Worm (Caenorhabditis elegans) whole organism, young adult: Measurements from ENCODE around the gene col-181.

Experiments
- B0019.2 ChIP-seq: fragments of 200-800 bp; sonication (Bioruptor generic); conservative IDR thresholded peaks from 2 replicates; pipeline ENCODE4 v1.3.6; 2022; ENCODE audit warnings: missing genetic modification reagents, missing genetic modification characterization, missing compliant biosample characterization
- C06A6.2 ChIP-seq: fragments of 200-800 bp; sonication (Bioruptor generic); conservative IDR thresholded peaks from 2 replicates; pipeline ENCODE4 v1.3.6; 2022; ENCODE audit warnings: missing genetic modification characterization, missing compliant biosample characterization
- C17E4.6 ChIP-seq: fragments of 200-800 bp; sonication (Bioruptor generic); IDR thresholded peaks from 2 replicates; pipeline ENCODE4 v1.3.6; 2022; ENCODE audit warnings: missing genetic modification reagents, missing genetic modification characterization, missing compliant biosample characterization
- F33H1.4 ChIP-seq: fragments of 200-800 bp; sonication (Bioruptor generic); IDR thresholded peaks from 2 replicates; pipeline ENCODE4 v1.3.6; 2022; ENCODE audit warnings: missing genetic modification reagents, missing genetic modification characterization, missing compliant biosample characterization
- F52B5.7 ChIP-seq: sonication (generic microtip); optimal IDR thresholded peaks from 2 replicates; lab custom pipeline; 2016; ENCODE audit warnings: mild to moderate bottlenecking, missing genetic modification characterization, missing compliant biosample characterization
- F55B11.4 ChIP-seq: sonication (generic microtip); optimal IDR thresholded peaks from 2 replicates; lab custom pipeline; 2016; ENCODE audit warnings: missing compliant biosample characterization, missing genetic modification characterization, borderline replicate concordance; ENCODE audit not compliant: insufficient read depth
- F57C9.4 ChIP-seq: sonication (generic microtip); optimal IDR thresholded peaks from 2 replicates; lab custom pipeline; 2017; ENCODE audit warnings: mild to moderate bottlenecking, missing genetic modification characterization, missing compliant biosample characterization
- T07F8.4 ChIP-seq: sonication (generic microtip); optimal IDR thresholded peaks from 2 replicates; lab custom pipeline; 2016; ENCODE audit warnings: mild to moderate bottlenecking, missing genetic modification characterization, moderate library complexity, missing compliant biosample characterization
- T26A5.8 ChIP-seq: sonication (generic microtip); optimal IDR thresholded peaks from 2 replicates; lab custom pipeline; 2016; ENCODE audit warnings: missing genetic modification characterization, missing compliant biosample characterization
- Y53G8AR.9 ChIP-seq: fragments of 200-800 bp; sonication (Bioruptor generic); conservative IDR thresholded peaks from 2 replicates; pipeline ENCODE4 v1.3.6; 2022; ENCODE audit warnings: missing genetic modification reagents, missing genetic modification characterization, missing compliant biosample characterization
- Y56A3A.18 ChIP-seq: fragments of 200-800 bp; sonication (Bioruptor generic); IDR thresholded peaks from 2 replicates; pipeline ENCODE4 v1.3.6; 2022; ENCODE audit warnings: missing genetic modification reagents, missing genetic modification characterization, missing compliant biosample characterization
- Y67H2A.10 ChIP-seq: fragments of 200-800 bp; sonication (Bioruptor generic); conservative IDR thresholded peaks from 2 replicates; pipeline ENCODE4 v1.3.6; 2022; ENCODE audit warnings: missing genetic modification reagents, missing genetic modification characterization, missing compliant biosample characterization
- ZK185.1 ChIP-seq: sonication (generic microtip); optimal IDR thresholded peaks from 2 replicates; lab custom pipeline; 2016; ENCODE audit warnings: mild to moderate bottlenecking, missing genetic modification characterization, missing compliant biosample characterization; ENCODE audit not compliant: poor library complexity, severe bottlenecking
- ama-1 ChIP-seq, 3 experiments: fragments of 150-350 bp in 1 of 3; sonication (generic microtip) in 2 of 3; optimal IDR thresholded peaks; 2 replicates each; lab custom pipeline; 2014 to 2018; ENCODE audit warnings: missing biosample characterization in 2 of 3, missing genetic modification characterization in 2 of 3, missing genetic modification reagents in 2 of 3
- aptf-3 ChIP-seq: fragments of 200-800 bp; sonication (Bioruptor generic); IDR thresholded peaks from 2 replicates; pipeline ENCODE4 v1.3.6; 2022; ENCODE audit warnings: missing genetic modification characterization, missing compliant biosample characterization
- atf-7 ChIP-seq: sonication (generic microtip); optimal IDR thresholded peaks from 2 replicates; lab custom pipeline; 2017; ENCODE audit warnings: mild to moderate bottlenecking, missing genetic modification characterization, missing compliant biosample characterization
- bed-1 ChIP-seq: fragments of 200-800 bp; sonication (Bioruptor generic); IDR thresholded peaks from 2 replicates; pipeline ENCODE4 v1.3.6; 2022; ENCODE audit warnings: missing genetic modification reagents, missing genetic modification characterization, missing compliant biosample characterization
- cebp-2 ChIP-seq: fragments of 200-800 bp; sonication (Bioruptor generic); IDR thresholded peaks from 2 replicates; pipeline ENCODE4 v1.3.6; 2022; ENCODE audit warnings: missing genetic modification characterization, missing compliant biosample characterization
- ceh-100 ChIP-seq: fragments of 200-800 bp; sonication (Bioruptor generic); IDR thresholded peaks from 2 replicates; pipeline ENCODE4 v1.3.6; 2022; ENCODE audit warnings: missing genetic modification reagents, missing genetic modification characterization, missing compliant biosample characterization
- ceh-40 ChIP-seq: fragments of 200-800 bp; sonication (Bioruptor generic); IDR thresholded peaks from 2 replicates; pipeline ENCODE4 v1.3.6; 2022; ENCODE audit warnings: missing genetic modification characterization, missing compliant biosample characterization
- egl-44 ChIP-seq: fragments of 200-800 bp; sonication (Bioruptor generic); IDR thresholded peaks from 2 replicates; pipeline ENCODE4 v1.3.6; 2022; ENCODE audit warnings: missing genetic modification reagents, missing genetic modification characterization, missing compliant biosample characterization
- ekl-4 ChIP-seq: fragments of 200-800 bp; sonication (Bioruptor generic); IDR thresholded peaks from 2 replicates; pipeline ENCODE4 v1.3.6; 2022; ENCODE audit warnings: missing genetic modification reagents, missing genetic modification characterization, missing compliant biosample characterization
- fkh-3 ChIP-seq: sonication (generic microtip); optimal IDR thresholded peaks from 2 replicates; lab custom pipeline; 2016; ENCODE audit warnings: mild to moderate bottlenecking, missing genetic modification characterization, missing compliant biosample characterization
- hmg-1.2 ChIP-seq: fragments of 200-800 bp; sonication (Bioruptor generic); IDR thresholded peaks from 2 replicates; pipeline ENCODE4 v1.3.6; 2022; ENCODE audit warnings: missing genetic modification reagents, missing genetic modification characterization, missing compliant biosample characterization
- lag-1 ChIP-seq: fragments of 200-800 bp; sonication (Bioruptor generic); IDR thresholded peaks from 2 replicates; pipeline ENCODE4 v1.3.6; 2022; ENCODE audit warnings: missing genetic modification reagents, missing genetic modification characterization, missing compliant biosample characterization
- let-607 ChIP-seq, 2 experiments: fragments of 200-800 bp in 1 of 2; sonication (Bioruptor generic) in 1 of 2; sonication (generic microtip) in 1 of 2; optimal IDR thresholded peaks; 2 replicates each; lab custom pipeline; 2016 to 2018; ENCODE audit warnings: mild to moderate bottlenecking in 2 of 2, missing compliant biosample characterization in 2 of 2, missing genetic modification characterization in 2 of 2, moderate library complexity in 2 of 2, missing genotype in 1 of 2
- lin-26 ChIP-seq: fragments of 200-800 bp; sonication (Bioruptor generic); IDR thresholded peaks from 2 replicates; pipeline ENCODE4 v1.3.6; 2022; ENCODE audit warnings: missing genetic modification reagents, missing genetic modification characterization, missing compliant biosample characterization
- lin-35 ChIP-seq, 3 experiments: fragments of 150-350 bp in 2 of 3; sonication (generic microtip) in 1 of 3; optimal IDR thresholded peaks; 2 replicates each; lab custom pipeline; 2014 to 2018; ENCODE audit warnings: missing biosample characterization in 3 of 3, missing genetic modification characterization in 3 of 3, missing genetic modification reagents in 3 of 3
- lin-54 ChIP-seq: fragments of 200-800 bp; sonication (Bioruptor generic); optimal IDR thresholded peaks from 2 replicates; lab custom pipeline; 2018; ENCODE audit warnings: mild to moderate bottlenecking, missing genetic modification characterization, missing compliant biosample characterization
- lir-1 ChIP-seq: fragments of 200-800 bp; sonication (Bioruptor generic); conservative IDR thresholded peaks from 2 replicates; pipeline ENCODE4 v1.3.6; 2022; ENCODE audit warnings: missing genetic modification reagents, missing genetic modification characterization, missing compliant biosample characterization
- madf-10 ChIP-seq: sonication (generic microtip); optimal IDR thresholded peaks from 2 replicates; lab custom pipeline; 2016; ENCODE audit warnings: mild to moderate bottlenecking, missing genetic modification characterization, missing compliant biosample characterization
- madf-6 ChIP-seq: fragments of 200-800 bp; sonication (Bioruptor generic); IDR thresholded peaks from 2 replicates; pipeline ENCODE4 v1.3.6; 2022; ENCODE audit warnings: missing genetic modification reagents, missing genetic modification characterization, missing compliant biosample characterization
- madf-8 ChIP-seq: fragments of 200-800 bp; sonication (Bioruptor generic); conservative IDR thresholded peaks from 2 replicates; pipeline ENCODE4 v1.3.6; 2022; ENCODE audit warnings: missing genetic modification reagents, missing genetic modification characterization, missing compliant biosample characterization
- mes-4 ChIP-seq: sonication (generic microtip); optimal IDR thresholded peaks from 2 replicates; lab custom pipeline; 2016; ENCODE audit warnings: missing genotype, missing genetic modification characterization, missing compliant biosample characterization
- nfya-2 ChIP-seq: fragments of 200-800 bp; sonication (Bioruptor generic); IDR thresholded peaks from 2 replicates; pipeline ENCODE4 v1.3.6; 2022; ENCODE audit warnings: missing genetic modification reagents, missing genetic modification characterization, missing compliant biosample characterization
- nhr-27 ChIP-seq: fragments of 200-800 bp; sonication (Bioruptor generic); optimal IDR thresholded peaks from 2 replicates; lab custom pipeline; 2018; ENCODE audit warnings: mild to moderate bottlenecking, missing genetic modification characterization, moderate library complexity, missing compliant biosample characterization
- nhr-80 ChIP-seq: sonication (generic microtip); optimal IDR thresholded peaks from 2 replicates; lab custom pipeline; 2016; ENCODE audit warnings: missing genetic modification characterization, missing compliant biosample characterization
- rec-8 ChIP-seq, 2 experiments: sonication (generic microtip); optimal IDR thresholded peaks; 2 replicates each; lab custom pipeline; 2016; ENCODE audit warnings: mild to moderate bottlenecking in 2 of 2, missing genetic modification characterization in 2 of 2, missing genetic modification reagents in 2 of 2, missing genotype in 2 of 2, missing biosample characterization in 1 of 2, missing compliant biosample characterization in 1 of 2, moderate library complexity in 1 of 2
- repo-1 ChIP-seq: sonication (generic microtip); optimal IDR thresholded peaks from 2 replicates; lab custom pipeline; 2017; ENCODE audit warnings: mild to moderate bottlenecking, missing genetic modification characterization, missing compliant biosample characterization
- sea-2 ChIP-seq: fragments of 200-800 bp; sonication (Bioruptor generic); IDR thresholded peaks from 2 replicates; pipeline ENCODE4 v1.3.6; 2022; ENCODE audit warnings: missing genetic modification characterization, missing compliant biosample characterization
- snpc-1.3 ChIP-seq: sonication (generic microtip); optimal IDR thresholded peaks from 2 replicates; lab custom pipeline; 2017; ENCODE audit warnings: missing genetic modification characterization, mild to moderate bottlenecking, missing compliant biosample characterization, antibody characterized with exemption, moderate library complexity, missing genotype, missing genetic modification reagents; ENCODE audit not compliant: insufficient read depth
- sptf-2 ChIP-seq: fragments of 200-800 bp; sonication (Bioruptor generic); optimal IDR thresholded peaks from 2 replicates; lab custom pipeline; 2018; ENCODE audit warnings: mild to moderate bottlenecking, missing genetic modification characterization, missing compliant biosample characterization
- tbp1 ChIP-seq: fragments of 200-800 bp; sonication (Bioruptor generic); optimal IDR thresholded peaks from 2 replicates; lab custom pipeline; 2018; ENCODE audit warnings: mild to moderate bottlenecking, missing genetic modification characterization, missing compliant biosample characterization
- unc-62 ChIP-seq: fragments of 150-350 bp; optimal IDR thresholded peaks from 2 replicates; lab custom pipeline; 2014; ENCODE audit warnings: missing biosample characterization, missing genetic modification reagents, missing genetic modification characterization
- xnd-1 ChIP-seq: sonication (generic microtip); optimal IDR thresholded peaks from 2 replicates; lab custom pipeline; 2016; ENCODE audit warnings: missing genotype, missing genetic modification reagents, missing genetic modification characterization, missing compliant biosample characterization
- zfh-2 ChIP-seq: fragments of 200-800 bp; sonication (Bioruptor generic); conservative IDR thresholded peaks from 2 replicates; pipeline ENCODE4 v1.3.6; 2022; ENCODE audit warnings: missing genetic modification reagents, missing genetic modification characterization, missing compliant biosample characterization
- ztf-18 ChIP-seq: sonication (generic microtip); optimal IDR thresholded peaks from 2 replicates; lab custom pipeline; 2016; ENCODE audit warnings: missing genotype, mild to moderate bottlenecking, missing genetic modification characterization, missing compliant biosample characterization
- ztf-28 ChIP-seq: fragments of 200-800 bp; sonication (Bioruptor generic); IDR thresholded peaks from 2 replicates; pipeline ENCODE4 v1.3.6; 2022; ENCODE audit warnings: missing genetic modification reagents, missing genetic modification characterization, missing compliant biosample characterization

col-181 gene

DNA sequence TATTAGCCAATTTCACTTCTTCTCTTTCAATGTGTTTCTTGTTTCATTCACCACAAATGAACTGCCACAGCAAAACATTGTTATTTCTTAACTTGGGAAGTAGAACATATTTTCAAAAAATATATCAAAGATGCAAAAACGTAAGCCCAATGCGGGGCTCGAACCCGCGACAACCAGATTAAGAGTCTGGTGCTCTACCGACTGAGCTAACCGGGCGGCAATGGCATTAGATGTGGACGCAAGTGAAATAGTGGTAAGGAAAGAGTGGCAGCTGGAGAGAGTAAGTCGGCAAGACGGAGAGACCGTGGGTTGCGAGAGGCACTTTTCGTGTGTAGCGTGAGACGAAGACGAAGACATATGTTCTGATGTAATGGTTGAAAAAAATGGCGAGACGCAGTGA lies 1.3 kb downstream of the col-181 start (continued):
- TF ChIP-seq madf-6 (GFP tag; lab: Robert Waterston, UW) = no peak
- TF ChIP-seq sptf-2 (GFP tag; lab: Kevin White, UChicago) = no peak
- TF ChIP-seq cebp-2 (GFP tag; lab: Robert Waterston, UW) = peak; percentile 97
- peak; percentile 87 for TF ChIP-seq T26A5.8 (tag; lab: Kevin White, UChicago)
- TF ChIP-seq F33H1.4 (GFP tag; lab: Robert Waterston, UW) = no peak
- peak; percentile 87 for TF ChIP-seq F52B5.7 (tag; lab: Kevin White, UChicago)
- peak; percentile 81 for TF ChIP-seq ztf-18 (tag; lab: Kevin White, UChicago)
- no peak for TF ChIP-seq F57C9.4 (tag; lab: Kevin White, UChicago)
- peak; percentile 87 for TF ChIP-seq T07F8.4 (tag; lab: Kevin White, UChicago)
- no peak for TF ChIP-seq lin-54
- peak; percentile 88 for TF ChIP-seq ekl-4 (GFP tag; lab: Robert Waterston, UW)
- peak; percentile 96 for TF ChIP-seq Y56A3A.18
- peak; percentile 85; the same call in 1 of the 2 replicates for TF ChIP-seq sea-2 (GFP tag; lab: Robert Waterston, UW)
- peak; percentile 93 for TF ChIP-seq nhr-27
- peak; percentile 99 for TF ChIP-seq tbp1 (GFP tag; lab: Kevin White, UChicago)
- TF ChIP-seq ZK185.1 (tag; lab: Kevin White, UChicago) = peak; percentile 95
- TF ChIP-seq Y67H2A.10 (GFP tag; lab: Robert Waterston, UW) = peak; percentile 73
- no peak for TF ChIP-seq bed-1 (GFP tag; lab: Robert Waterston, UW)
- TF ChIP-seq C06A6.2 (GFP tag; lab: Robert Waterston, UW) = peak; percentile 67
- peak; percentile 81 to 93 for TF ChIP-seq rec-8 (tag; optimal IDR thresholded peaks at IDR 0.05; lab: Kevin White, UChicago)
- peak; percentile 55 to 74 for TF ChIP-seq let-607 (tag; optimal IDR thresholded peaks at IDR 0.05; lab: Kevin White, UChicago)
- TF ChIP-seq C17E4.6 (GFP tag; lab: Robert Waterston, UW) = no peak
- peak; percentile 67 for TF ChIP-seq atf-7 (tag; lab: Kevin White, UChicago)
- no peak for TF ChIP-seq zfh-2 (GFP tag; lab: Robert Waterston, UW)
- TF ChIP-seq repo-1 (tag; lab: Kevin White, UChicago) = peak; percentile 82
- TF ChIP-seq unc-62 = no peak
- TF ChIP-seq xnd-1 (tag; lab: Kevin White, UChicago) = no peak
- peak; percentile 91 for TF ChIP-seq egl-44 (GFP tag; lab: Robert Waterston, UW)
- TF ChIP-seq ama-1 (optimal IDR thresholded peaks at IDR 0.05; lab: Kevin White, UChicago) = no peak
- peak in 1 of 2 experiments; percentile 90 for TF ChIP-seq ama-1 (GFP tag; optimal IDR thresholded peaks at IDR 0.05; lab: Kevin White, UChicago)
- no peak for TF ChIP-seq lag-1
- peak; percentile 99 for TF ChIP-seq lin-26
- no peak for TF ChIP-seq nfya-2 (GFP tag; lab: Robert Waterston, UW)
- TF ChIP-seq aptf-3 (GFP tag; lab: Robert Waterston, UW) = no peak
- TF ChIP-seq snpc-1.3 (tag; lab: Kevin White, UChicago) = peak; percentile 74
- peak in 1 of 3 experiments; percentile 89 for TF ChIP-seq lin-35 (GFP tag; optimal IDR thresholded peaks at IDR 0.05; lab: Kevin White, UChicago)
- peak; percentile 85 for TF ChIP-seq madf-10 (tag; lab: Kevin White, UChicago)
- TF ChIP-seq lir-1 = peak; percentile 10; the same call in 1 of the 2 replicates
- TF ChIP-seq madf-8 (GFP tag; lab: Robert Waterston, UW) = no peak
- peak; percentile 89 for TF ChIP-seq hmg-1.2 (GFP tag; lab: Robert Waterston, UW)
- peak; percentile 90 for TF ChIP-seq mes-4
- TF ChIP-seq nhr-80 (tag; lab: Kevin White, UChicago) = peak; percentile 59
- peak; percentile 52 for TF ChIP-seq ceh-100 (GFP tag; lab: Robert Waterston, UW)
- no peak for TF ChIP-seq F55B11.4 (tag; lab: Kevin White, UChicago)
- TF ChIP-seq Y53G8AR.9 (GFP tag; lab: Robert Waterston, UW) = peak; percentile 84
- TF ChIP-seq ztf-28 (GFP tag; lab: Robert Waterston, UW) = peak; percentile 84
- TF ChIP-seq B0019.2 (GFP tag; lab: Robert Waterston, UW) = no peak; the same call in 1 of the 2 replicates
- TF ChIP-seq fkh-3 = peak; percentile 91
- TF ChIP-seq ceh-40 = peak; percentile 79
